Fruit fly (Drosophila melanogaster): ENCODE data around the gene Eip93F.

The Eip93F gene

dm6 chr3R:21899170-21899575 is 49.7 kb upstream of the Eip93F start (continued):
- peak; percentile 77 for TF ChIP-seq CG3919 (GFP tag; optimal IDR thresholded peaks at IDR 0.05)
- TF ChIP-seq Eip75B (GFP tag; optimal IDR thresholded peaks at IDR 0.05) = peak; percentile 73
- TF ChIP-seq Hr4 (GFP tag; optimal IDR thresholded peaks at IDR 0.05) = peak; percentile 54
- peak; percentile 44 for TF ChIP-seq Hr39 (GFP tag; optimal IDR thresholded peaks at IDR 0.05)
- TF ChIP-seq CG1621 (tag; optimal IDR thresholded peaks at IDR 0.05) = peak; percentile 47
- peak; percentile 76 for TF ChIP-seq svp (GFP tag)
- TF ChIP-seq CG11902 (GFP tag; optimal IDR thresholded peaks at IDR 0.05) = peak; percentile 35
- TF ChIP-seq dsx (GFP tag; optimal IDR thresholded peaks at IDR 0.05; ENCODE audit: poor library complexity, severe bottlenecking) = peak; percentile 80
- TF ChIP-seq Ets21C (GFP tag; optimal IDR thresholded peaks at IDR 0.05) = no peak
- peak; percentile 69 for TF ChIP-seq CG32006 (GFP tag; optimal IDR thresholded peaks at IDR 0.05)
- TF ChIP-seq fd59A (GFP tag; optimal IDR thresholded peaks at IDR 0.05) = peak; percentile 64
- peak; percentile 54 for TF ChIP-seq CG6276 (GFP tag; optimal IDR thresholded peaks at IDR 0.05)
- TF ChIP-seq CG34406 (GFP tag; optimal IDR thresholded peaks at IDR 0.05) = peak; percentile 40
- TF ChIP-seq salr (GFP tag; optimal IDR thresholded peaks at IDR 0.05) = peak in 1 of 2 experiments; percentile 54

DNA sequence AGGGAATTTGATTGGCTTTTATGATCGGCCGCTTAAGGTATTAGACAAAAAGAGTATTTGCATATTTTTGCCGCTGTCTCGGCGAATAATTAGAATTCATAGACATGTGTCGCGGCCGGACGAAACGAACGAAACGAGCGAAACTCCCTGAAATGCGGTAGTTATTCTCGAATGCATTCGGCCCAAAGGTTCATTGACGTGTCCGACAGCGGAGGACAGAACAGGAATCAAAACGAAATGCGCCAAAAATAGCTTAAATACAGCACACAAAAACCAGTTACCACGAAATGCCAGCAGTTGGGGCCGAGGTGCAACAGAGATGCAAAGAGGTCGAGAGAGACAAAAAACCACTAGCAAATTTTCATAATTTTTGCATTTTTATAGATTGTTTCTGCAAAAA is 44.6 kb upstream of the Eip93F start:
- TF ChIP-seq CG8632 (GFP tag; optimal IDR thresholded peaks at IDR 0.05) = no peak
- TF ChIP-seq CG4318 (GFP tag; optimal IDR thresholded peaks at IDR 0.05) = no peak
- no peak for TF ChIP-seq Hr4 (GFP tag; optimal IDR thresholded peaks at IDR 0.05)
- no peak for TF ChIP-seq fd59A (GFP tag; optimal IDR thresholded peaks at IDR 0.05)
- peak in 1 of 2 experiments; percentile 24 for TF ChIP-seq ss (GFP tag; optimal IDR thresholded peaks at IDR 0.05)
- peak; percentile 2 for TF ChIP-seq CG10669 (GFP tag; optimal IDR thresholded peaks at IDR 0.05)
- peak; percentile 15 for TF ChIP-seq CG31627 (GFP tag; optimal IDR thresholded peaks at IDR 0.05)
- no peak for TF ChIP-seq lz (GFP tag; optimal IDR thresholded peaks at IDR 0.05)
- TF ChIP-seq Ets96B (tag; optimal IDR thresholded peaks at IDR 0.05) = no peak
- TF ChIP-seq CG8319 (GFP tag; optimal IDR thresholded peaks at IDR 0.05) = no peak
- no peak for TF ChIP-seq dac (GFP tag; optimal IDR thresholded peaks at IDR 0.05)
- TF ChIP-seq CG11762 (GFP tag; optimal IDR thresholded peaks at IDR 0.05; ENCODE audit: insufficient read depth) = no peak
- TF ChIP-seq esn (GFP tag; optimal IDR thresholded peaks at IDR 0.05) = peak; percentile 19
- TF ChIP-seq spab (GFP tag; optimal IDR thresholded peaks at IDR 0.05) = no peak
- TF ChIP-seq Blimp-1 (GFP tag; optimal IDR thresholded peaks at IDR 0.05) = no peak
- TF ChIP-seq Hr39 (GFP tag; optimal IDR thresholded peaks at IDR 0.05) = peak; percentile 3
- no peak for TF ChIP-seq fd85E (GFP tag; optimal IDR thresholded peaks at IDR 0.05)
- peak; percentile 24 for TF ChIP-seq CG1621 (tag; optimal IDR thresholded peaks at IDR 0.05)
- TF ChIP-seq CG11902 (GFP tag; optimal IDR thresholded peaks at IDR 0.05) = no peak
- no peak for TF ChIP-seq topi (GFP tag; optimal IDR thresholded peaks at IDR 0.05)
- no peak for TF ChIP-seq Met (GFP tag; optimal IDR thresholded peaks at IDR 0.05)

DNA sequence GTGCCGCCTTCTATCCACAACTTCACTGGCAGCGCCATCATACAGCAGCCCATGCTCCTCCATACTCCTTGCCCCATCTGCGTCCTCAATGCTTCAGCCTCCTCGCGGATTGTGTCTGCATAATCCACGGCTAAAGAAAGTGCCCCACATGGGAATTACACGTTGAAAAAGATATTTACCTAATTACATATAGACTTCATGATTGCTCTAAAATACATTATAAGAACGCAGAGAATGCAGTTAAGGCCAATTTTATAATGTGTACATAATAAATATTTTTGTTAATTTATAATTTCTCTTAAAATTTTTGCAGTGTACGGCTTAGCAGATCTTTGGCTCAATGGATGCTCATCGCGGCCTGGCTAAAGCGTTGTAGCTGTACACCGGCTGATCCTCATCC is 43.3 kb upstream of the Eip93F start:
- no peak for TF ChIP-seq Hr38 (GFP tag; optimal IDR thresholded peaks at IDR 0.05)
- peak; percentile 90 for TF ChIP-seq CG10631 (GFP tag; optimal IDR thresholded peaks at IDR 0.05)
- peak; percentile 69 for TF ChIP-seq CG11762 (GFP tag; optimal IDR thresholded peaks at IDR 0.05; ENCODE audit: insufficient read depth)
- peak; percentile 89 for TF ChIP-seq CG3032 (tag; optimal IDR thresholded peaks at IDR 0.05)
- peak; percentile 69 for TF ChIP-seq CG16779 (tag; optimal IDR thresholded peaks at IDR 0.05)
- TF ChIP-seq Sox102F (GFP tag; optimal IDR thresholded peaks at IDR 0.05) = peak; percentile 72
- peak; percentile 79 for TF ChIP-seq esn (GFP tag; optimal IDR thresholded peaks at IDR 0.05)
- peak; percentile 80 for TF ChIP-seq CG34406 (GFP tag; optimal IDR thresholded peaks at IDR 0.05)
- TF ChIP-seq pdm3 (GFP tag; optimal IDR thresholded peaks at IDR 0.05) = peak; percentile 82
- peak; percentile 46 for TF ChIP-seq vri (GFP tag; optimal IDR thresholded peaks at IDR 0.05)
- peak; percentile 78 for TF ChIP-seq Met (GFP tag; optimal IDR thresholded peaks at IDR 0.05)
- peak; percentile 92 for TF ChIP-seq CG15336 (GFP tag; IDR thresholded peaks at IDR 0.05)
- TF ChIP-seq Ets96B (tag; optimal IDR thresholded peaks at IDR 0.05) = peak; percentile 91
- peak; percentile 73 to 89 for TF ChIP-seq ss (GFP tag; optimal IDR thresholded peaks at IDR 0.05)
- TF ChIP-seq achi (GFP tag; optimal IDR thresholded peaks at IDR 0.05) = peak; percentile 88
- TF ChIP-seq CG3919 (GFP tag; optimal IDR thresholded peaks at IDR 0.05) = peak; percentile 87
- TF ChIP-seq CG31627 (GFP tag; optimal IDR thresholded peaks at IDR 0.05) = peak; percentile 58
- peak; percentile 30 for TF ChIP-seq Ets21C (GFP tag; optimal IDR thresholded peaks at IDR 0.05)
- TF ChIP-seq svp (GFP tag) = peak; percentile 86
- peak; percentile 89 for TF ChIP-seq spab (GFP tag; optimal IDR thresholded peaks at IDR 0.05)
- TF ChIP-seq CG1621 (tag; optimal IDR thresholded peaks at IDR 0.05) = peak; percentile 79
- peak; percentile 81 for TF ChIP-seq CG9139 (GFP tag; optimal IDR thresholded peaks at IDR 0.05)
- peak; percentile 96 for TF ChIP-seq Eip78C (GFP tag)
- TF ChIP-seq CG32006 (GFP tag; optimal IDR thresholded peaks at IDR 0.05) = peak; percentile 95
- peak; percentile 60 for TF ChIP-seq cyc (GFP tag; optimal IDR thresholded peaks at IDR 0.05)
- TF ChIP-seq Lpt (GFP tag; optimal IDR thresholded peaks at IDR 0.05) = peak; percentile 89
- TF ChIP-seq CG6163 (GFP tag; IDR thresholded peaks at IDR 0.05) = peak; percentile 94
- TF ChIP-seq CG7368 (GFP tag; optimal IDR thresholded peaks at IDR 0.05) = peak; percentile 6
- peak; percentile 60 for TF ChIP-seq CG11294 (GFP tag; IDR thresholded peaks at IDR 0.05)
- peak; percentile 72 for TF ChIP-seq CG8632 (GFP tag; optimal IDR thresholded peaks at IDR 0.05)

Measured in whole organism, prepupa.